Worm (Caenorhabditis elegans): ENCODE data around the gene eif-3.B.

Gene eif-3.B

ce11 chrII:14843016-14843415, 47.8 kb downstream of the eif-3.B start, which contains the start of gene cdh-7:
Gene cdh-7, plus strand, starts transcription at chrII:14843229.
- TF ChIP-seq F39B2.1 (GFP tag; IDR thresholded peaks at IDR 0.05) = no peak
- TF ChIP-seq B0019.2 (GFP tag; conservative IDR thresholded peaks at IDR 0.05) = no peak
- TF ChIP-seq T26A5.8 (tag; optimal IDR thresholded peaks at IDR 0.05) = no peak
- TF ChIP-seq K11D2.4 (GFP tag; IDR thresholded peaks at IDR 0.05) = no peak
- TF ChIP-seq attf-6 (GFP tag; IDR thresholded peaks at IDR 0.05) = no peak

- TF ChIP-seq fkh-3 (tag; optimal IDR thresholded peaks at IDR 0.05) (no peak), nfyb-1 (GFP tag; IDR thresholded peaks at IDR 0.05) (no peak), nhr-179 (tag; optimal IDR thresholded peaks at IDR 0.05) (no peak), F23B12.7 (tag; optimal IDR thresholded peaks at IDR 0.05; ENCODE audit: insufficient read depth) (no peak), F52B5.7 (tag; optimal IDR thresholded peaks at IDR 0.05) (no peak), C17E4.6 (GFP tag; IDR thresholded peaks at IDR 0.05) (no peak), Y53G8AR.9 (GFP tag; conservative IDR thresholded peaks at IDR 0.05) (no peak), pbrm-1 (GFP tag; IDR thresholded peaks at IDR 0.05) (no peak), sdz-38 (tag; optimal IDR thresholded peaks at IDR 0.05) (no peak), ceh-91 (GFP tag; IDR thresholded peaks at IDR 0.05) (no peak), unc-130 (GFP tag; optimal IDR thresholded peaks at IDR 0.05) (no peak), ztf-6 (GFP tag; IDR thresholded peaks at IDR 0.05) (no peak), ztf-28 (GFP tag; IDR thresholded peaks at IDR 0.05) (no peak), F22D6.2 (tag; optimal IDR thresholded peaks at IDR 0.05) (no peak), C06A6.2 (GFP tag; conservative IDR thresholded peaks at IDR 0.05) (no peak)
These were observed 49.0 kb downstream of the eif-3.B start for ce11 chrII:14844253-14844652.

Measured in whole organism, young adult.